Fruit fly (Drosophila melanogaster): ENCODE data around the gene hdm.

dm6 chrX:7963724-7964123 lies 43.8 kb upstream of the hdm start, which contains the start of gene sn:
- TF ChIP-seq CTCF (optimal IDR thresholded peaks at IDR 0.05) (no peak), CG8478 (optimal IDR thresholded peaks at IDR 0.05) (no peak)

All from S2 (cell line).